Worm (Caenorhabditis elegans): ENCODE data around the gene Y75B8A.8.

Gene Y75B8A.8

DNA sequence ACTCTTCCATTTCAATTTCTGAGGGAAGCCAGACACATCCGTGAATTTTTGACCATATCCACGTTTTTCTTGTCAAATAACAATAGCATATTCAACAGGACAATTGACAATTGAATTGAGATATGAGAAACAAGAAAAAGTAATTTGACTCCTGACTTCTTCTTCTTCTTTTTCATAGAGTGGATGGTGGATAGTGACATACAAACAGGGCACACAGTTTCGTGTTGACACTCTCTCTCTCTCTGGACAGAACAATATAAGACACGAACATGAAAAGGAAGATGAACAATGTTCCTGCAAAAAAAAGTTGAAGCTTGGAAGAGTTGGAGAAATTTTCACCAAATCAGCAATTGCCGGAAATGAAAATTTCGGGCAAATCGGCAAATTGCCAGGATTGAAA is 9.5 kb upstream of the Y75B8A.8 start:
- no peak for TF ChIP-seq npax-4 (tag; optimal IDR thresholded peaks at IDR 0.05)
- TF ChIP-seq dve-1 (tag; optimal IDR thresholded peaks at IDR 0.05) = no peak
- no peak for TF ChIP-seq odd-2 (tag; optimal IDR thresholded peaks at IDR 0.05)
- TF ChIP-seq ceh-45 (GFP tag; IDR thresholded peaks at IDR 0.05) = no peak
- no peak for TF ChIP-seq lim-6 (tag; optimal IDR thresholded peaks at IDR 0.05)
- no peak for TF ChIP-seq syd-9 (tag; optimal IDR thresholded peaks at IDR 0.05)
- no peak for TF ChIP-seq nhr-11 (tag; optimal IDR thresholded peaks at IDR 0.05)
- no peak for TF ChIP-seq F13H6.1 (tag; optimal IDR thresholded peaks at IDR 0.05)
- no peak; the same call in 1 of the 2 replicates for TF ChIP-seq sox-2 (GFP tag; IDR thresholded peaks at IDR 0.05)

- TF ChIP-seq C08G9.2 (tag; optimal IDR thresholded peaks at IDR 0.05) (no peak), hlh-8 (tag; optimal IDR thresholded peaks at IDR 0.05) (no peak), ztf-16 (tag; optimal IDR thresholded peaks at IDR 0.05) (no peak), unc-42 (tag; optimal IDR thresholded peaks at IDR 0.05) (peak; percentile 27), nfya-1 (tag; optimal IDR thresholded peaks at IDR 0.05) (peak; percentile 9)
Observed at ce11 chrIII:12152157-12152556, 8.4 kb upstream of the Y75B8A.8 start.

- no peak for TF ChIP-seq lin-11 (tag; optimal IDR thresholded peaks at IDR 0.05)
- TF ChIP-seq pqm-1 (tag; optimal IDR thresholded peaks at IDR 0.05) = no peak
- no peak for TF ChIP-seq che-1 (tag; optimal IDR thresholded peaks at IDR 0.05)
- no peak for TF ChIP-seq lim-6 (tag; optimal IDR thresholded peaks at IDR 0.05)
- no peak for TF ChIP-seq nhr-232 (tag; optimal IDR thresholded peaks at IDR 0.05)
- TF ChIP-seq dmd-4 (tag; optimal IDR thresholded peaks at IDR 0.05; ENCODE audit: borderline replicate concordance) = no peak
- no peak for TF ChIP-seq T23F11.4 (GFP tag; optimal IDR thresholded peaks at IDR 0.05)
Observed at ce11 chrIII:12152599-12152998, 8.0 kb upstream of the Y75B8A.8 start, which contains the start of gene Y75B8A.7. Gene Y75B8A.7, plus strand, starts transcription at chrIII:12152899.

DNA sequence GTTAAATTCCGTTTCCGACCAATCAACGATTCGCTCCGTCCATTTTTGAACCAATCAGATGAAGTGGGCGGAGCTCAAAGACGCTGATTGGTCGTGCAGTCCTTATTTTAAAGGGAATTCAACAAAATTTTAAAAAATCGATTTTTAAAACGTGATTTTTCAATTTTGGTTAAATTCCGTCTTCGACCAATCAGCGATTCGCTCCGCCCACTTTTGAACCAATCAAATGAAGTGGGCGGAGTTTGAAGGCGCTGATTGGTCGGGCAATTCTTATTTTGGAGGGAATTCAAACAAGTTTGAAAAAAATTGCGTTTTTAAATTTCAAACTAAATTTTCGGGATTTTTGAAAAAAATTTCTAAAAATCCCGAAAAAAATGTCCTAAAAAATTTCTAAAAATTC is 7.0 kb upstream of the Y75B8A.8 start:
- TF ChIP-seq nfya-1 (tag; optimal IDR thresholded peaks at IDR 0.05) = peak; percentile 73
- no peak for TF ChIP-seq ceh-18 (tag; optimal IDR thresholded peaks at IDR 0.05)

ce11 chrIII:12155759-12156158 is 4.8 kb upstream of the Y75B8A.8 start:
- peak; percentile 97 for TF ChIP-seq nfya-1 (tag; optimal IDR thresholded peaks at IDR 0.05)
- no peak for TF ChIP-seq ceh-2 (tag; optimal IDR thresholded peaks at IDR 0.05)
- TF ChIP-seq odd-2 (tag; optimal IDR thresholded peaks at IDR 0.05) = no peak

ce11 chrIII:12156582-12156981 is 4.0 kb upstream of the Y75B8A.8 start:
- TF ChIP-seq pag-3 (tag; optimal IDR thresholded peaks at IDR 0.05; ENCODE audit: borderline replicate concordance) (no peak), nfya-1 (tag; optimal IDR thresholded peaks at IDR 0.05) (peak; percentile 88), syd-9 (tag; optimal IDR thresholded peaks at IDR 0.05) (no peak), unc-55 (GFP tag; optimal IDR thresholded peaks at IDR 0.05) (no peak)

DNA sequence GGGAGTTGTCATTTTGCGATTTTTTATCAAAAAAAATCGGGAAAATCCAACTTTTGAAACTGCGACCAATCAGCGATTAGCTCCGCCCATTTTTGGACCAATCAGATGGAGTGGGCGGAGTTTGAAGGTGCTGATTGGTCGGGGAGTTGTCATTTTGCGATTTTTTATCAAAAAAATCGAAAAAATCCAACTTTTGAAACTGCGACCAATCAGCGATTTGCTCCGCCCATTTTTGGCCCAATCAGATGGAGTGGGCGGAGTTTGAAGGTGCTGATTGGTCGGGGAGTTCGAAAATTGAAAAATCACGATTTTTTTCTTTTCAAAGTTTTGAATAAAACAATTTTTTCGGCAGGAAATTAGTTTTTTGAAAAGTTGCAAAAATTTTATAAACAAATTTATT is 3.0 kb upstream of the Y75B8A.8 start:
- TF ChIP-seq nfya-1 (tag; optimal IDR thresholded peaks at IDR 0.05) (peak; percentile 80), nhr-232 (tag; optimal IDR thresholded peaks at IDR 0.05) (no peak)

ce11 chrIII:12159208-12159607 is 1.4 kb upstream of the Y75B8A.8 start:
- no peak for TF ChIP-seq ceh-45 (GFP tag; IDR thresholded peaks at IDR 0.05)
- no peak for TF ChIP-seq che-1 (tag; optimal IDR thresholded peaks at IDR 0.05)
- no peak for TF ChIP-seq elt-4 (tag; optimal IDR thresholded peaks at IDR 0.05)
- TF ChIP-seq nhr-11 (tag; optimal IDR thresholded peaks at IDR 0.05) = no peak
- TF ChIP-seq ama-1 (optimal IDR thresholded peaks at IDR 0.05) = no peak
- no peak for TF ChIP-seq ceh-24 (tag; optimal IDR thresholded peaks at IDR 0.05)
- TF ChIP-seq dmd-4 (tag; optimal IDR thresholded peaks at IDR 0.05; ENCODE audit: borderline replicate concordance) = no peak
- TF ChIP-seq fkh-10 (GFP tag; optimal IDR thresholded peaks at IDR 0.05) = no peak
- no peak for TF ChIP-seq nfya-1 (tag; optimal IDR thresholded peaks at IDR 0.05)
- no peak for TF ChIP-seq elt-2 (tag; optimal IDR thresholded peaks at IDR 0.05)
- TF ChIP-seq unc-42 (tag; optimal IDR thresholded peaks at IDR 0.05) = no peak
- no peak for TF ChIP-seq K09A11.1 (tag; optimal IDR thresholded peaks at IDR 0.05; ENCODE audit: insufficient read depth)
- TF ChIP-seq npax-4 (tag; optimal IDR thresholded peaks at IDR 0.05) = no peak
- TF ChIP-seq sox-4 (tag; optimal IDR thresholded peaks at IDR 0.05) = no peak
- TF ChIP-seq lim-6 (tag; optimal IDR thresholded peaks at IDR 0.05) = no peak
